Worm (Caenorhabditis elegans) whole organism, mixed stage, embryonic: ENCODE results near the gene oac-38.
A peak's percentile ranks its signal among the peaks of the same experiment; 100 is the strongest.

Experiments
- bed-3 ChIP-seq: fragments of 200-800 bp; sonication (Bioruptor generic); optimal IDR thresholded peaks from 3 replicates; lab custom pipeline; 2018; ENCODE audit warnings: mild to moderate bottlenecking, missing genetic modification characterization, moderate library complexity, missing compliant biosample characterization
- blmp-1 ChIP-seq: fragments of 150-350 bp; optimal IDR thresholded peaks from 2 replicates; lab custom pipeline; 2014; ENCODE audit warnings: missing biosample characterization, missing genetic modification characterization
- ceh-39 ChIP-seq: fragments of 150-350 bp; optimal IDR thresholded peaks from 2 replicates; lab custom pipeline; 2014; ENCODE audit warnings: missing biosample characterization, missing genetic modification characterization
- cnd-1 ChIP-seq: fragments of 200-800 bp; sonication (Bioruptor generic); optimal IDR thresholded peaks from 2 replicates; lab custom pipeline; 2018; ENCODE audit warnings: mild to moderate bottlenecking, missing genetic modification characterization, missing compliant biosample characterization
- elt-1 ChIP-seq: sonication (generic microtip); optimal IDR thresholded peaks from 2 replicates; lab custom pipeline; 2017; ENCODE audit warnings: missing genetic modification characterization, mild to moderate bottlenecking, missing compliant biosample characterization, antibody characterized with exemption, moderate library complexity, borderline replicate concordance; ENCODE audit not compliant: insufficient read depth
- flh-1 ChIP-seq: fragments of 200-800 bp; sonication (Bioruptor generic); optimal IDR thresholded peaks from 2 replicates; lab custom pipeline; 2018; ENCODE audit warnings: mild to moderate bottlenecking, missing genetic modification characterization, moderate library complexity, missing compliant biosample characterization
- lsy-2 ChIP-seq: fragments of 150-350 bp; optimal IDR thresholded peaks from 2 replicates; lab custom pipeline; 2014; ENCODE audit warnings: missing biosample characterization, missing genetic modification characterization
- mep-1 ChIP-seq: fragments of 150-350 bp; optimal IDR thresholded peaks from 2 replicates; lab custom pipeline; 2017; ENCODE audit warnings: missing biosample characterization, missing genetic modification reagents, missing genetic modification characterization, inconsistent platforms
- mls-2 ChIP-seq: sonication (generic microtip); optimal IDR thresholded peaks from 2 replicates; lab custom pipeline; 2016; ENCODE audit warnings: mild to moderate bottlenecking, missing genetic modification characterization, moderate library complexity, missing compliant biosample characterization
- nhr-2 ChIP-seq: fragments of 150-350 bp; optimal IDR thresholded peaks from 2 replicates; lab custom pipeline; 2014; ENCODE audit warnings: missing biosample characterization, missing genetic modification characterization
- nhr-237 ChIP-seq: fragments of 150-350 bp; optimal IDR thresholded peaks from 2 replicates; lab custom pipeline; 2014; ENCODE audit warnings: missing biosample characterization, missing genetic modification characterization
- nhr-28 ChIP-seq: fragments of 150-350 bp; optimal IDR thresholded peaks from 2 replicates; lab custom pipeline; 2014; ENCODE audit warnings: missing biosample characterization, missing genetic modification characterization
- nhr-76 ChIP-seq: sonication (generic microtip); optimal IDR thresholded peaks from 2 replicates; lab custom pipeline; 2017; ENCODE audit warnings: missing biosample characterization, missing genetic modification characterization
- sem-2 ChIP-seq: fragments of 200-800 bp; sonication (Bioruptor generic); optimal IDR thresholded peaks from 2 replicates; lab custom pipeline; 2018; ENCODE audit warnings: mild to moderate bottlenecking, missing genetic modification characterization, missing compliant biosample characterization
- tbx-8 ChIP-seq: fragments of 200-800 bp; sonication (Bioruptor generic); optimal IDR thresholded peaks from 2 replicates; lab custom pipeline; 2018; ENCODE audit warnings: mild to moderate bottlenecking, missing genetic modification characterization, moderate library complexity, missing compliant biosample characterization
- unc-62 ChIP-seq: fragments of 150-350 bp; optimal IDR thresholded peaks from 2 replicates; lab custom pipeline; 2014; ENCODE audit warnings: missing biosample characterization, missing genetic modification reagents, missing genetic modification characterization
- zip-8 ChIP-seq: fragments of 150-350 bp; optimal IDR thresholded peaks from 2 replicates; lab custom pipeline; 2014; ENCODE audit warnings: missing biosample characterization, missing genetic modification characterization

oac-38 gene

DNA sequence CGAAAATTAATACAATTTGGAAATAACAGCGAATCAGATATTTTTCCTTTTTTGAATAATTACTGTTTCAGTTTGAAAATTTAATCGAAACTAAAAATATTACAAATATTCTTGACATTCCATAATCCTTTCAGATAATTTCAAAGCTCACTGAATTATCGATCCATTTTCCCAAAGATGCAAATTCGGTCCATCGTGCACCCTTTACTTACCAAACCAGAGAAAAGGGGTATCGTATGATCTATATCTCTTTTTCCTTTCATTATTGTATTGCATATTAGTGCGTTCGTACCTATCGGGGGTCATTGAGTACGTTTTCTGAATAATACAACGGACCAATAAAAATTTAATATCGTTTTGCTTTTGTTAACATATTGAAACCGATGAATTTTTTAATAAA, 48.4 kb downstream of the oac-38 start:
- no peak for TF ChIP-seq nhr-237 (tag; lab: Kevin White, UChicago)
- TF ChIP-seq elt-1 (tag; lab: Kevin White, UChicago): no peak
- TF ChIP-seq bed-3: no peak
- no peak for TF ChIP-seq mep-1 (tag; lab: Kevin White, UChicago)
- TF ChIP-seq flh-1 (GFP tag; lab: Kevin White, UChicago): no peak
- TF ChIP-seq blmp-1 (tag; lab: Kevin White, UChicago): peak; percentile 34
- no peak for TF ChIP-seq nhr-28 (tag; lab: Kevin White, UChicago)
- TF ChIP-seq ceh-39 (tag; lab: Kevin White, UChicago): peak; percentile 90
- TF ChIP-seq zip-8 (tag; lab: Kevin White, UChicago): no peak

DNA sequence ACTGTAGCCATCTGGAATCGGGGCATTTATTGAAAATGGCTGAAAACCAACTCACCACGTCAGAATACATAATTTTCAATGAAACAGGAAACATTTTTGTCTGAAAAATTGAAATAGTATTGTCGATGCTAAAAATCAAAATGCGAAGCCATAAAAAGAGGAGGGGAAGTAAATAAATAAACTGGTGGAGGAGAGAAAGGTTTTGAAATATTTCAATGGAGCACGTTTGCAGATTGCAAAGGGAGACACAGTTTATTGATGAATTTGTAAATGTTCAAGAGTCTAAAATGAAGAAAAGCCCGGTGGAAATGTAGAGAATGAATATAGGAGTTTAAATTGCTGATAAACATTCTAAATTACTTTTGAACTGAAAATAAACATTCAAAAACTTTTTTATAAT, 50.1 kb downstream of the oac-38 start, which contains the start of gene F52B11.5:
Gene F52B11.5, minus strand, starts transcription at position 178 of the 400 bp plus-strand sequence.
- no peak for TF ChIP-seq lsy-2 (tag; lab: Kevin White, UChicago)
- no peak for TF ChIP-seq unc-62 (GFP tag; lab: Kevin White, UChicago)
- TF ChIP-seq nhr-237 (tag; lab: Kevin White, UChicago): no peak
- no peak for TF ChIP-seq mls-2
- no peak for TF ChIP-seq bed-3
- no peak for TF ChIP-seq nhr-76
- TF ChIP-seq cnd-1 (tag; lab: Kevin White, UChicago): no peak
- TF ChIP-seq sem-2: no peak
- TF ChIP-seq tbx-8: no peak
- TF ChIP-seq nhr-2 (tag; lab: Kevin White, UChicago): no peak
